Worm (Caenorhabditis elegans) whole organism, L1 larva: Measurements from ENCODE around the gene txt-3.

ENCODE experiments used
- aly-2 ChIP-seq: fragments of 150-350 bp; optimal IDR thresholded peaks from 2 replicates; lab custom pipeline; 2014; ENCODE audit warnings: missing biosample characterization, missing genetic modification characterization
- blmp-1 ChIP-seq: fragments of 150-350 bp; optimal IDR thresholded peaks from 2 replicates; lab custom pipeline; 2014; ENCODE audit warnings: missing biosample characterization, missing genetic modification characterization
- ces-1 ChIP-seq: fragments of 150-350 bp; optimal IDR thresholded peaks from 2 replicates; lab custom pipeline; 2014; ENCODE audit warnings: missing biosample characterization, missing genetic modification reagents, missing genetic modification characterization
- lin-13 ChIP-seq: fragments of 150-350 bp; optimal IDR thresholded peaks from 2 replicates; lab custom pipeline; 2014; ENCODE audit warnings: missing biosample characterization, missing genetic modification reagents, missing genetic modification characterization
- lir-3 ChIP-seq: sonication (generic microtip); optimal IDR thresholded peaks from 2 replicates; lab custom pipeline; 2016; ENCODE audit warnings: mild to moderate bottlenecking, missing genetic modification characterization, moderate library complexity, missing compliant biosample characterization; ENCODE audit not compliant: poor library complexity
- lsy-2 ChIP-seq, 2 experiments: fragments of 150-350 bp; optimal IDR thresholded peaks; 2 replicates each; lab custom pipeline; 2014; ENCODE audit warnings: missing biosample characterization in 2 of 2, missing genetic modification characterization in 2 of 2
- nhr-237 ChIP-seq: fragments of 150-350 bp; optimal IDR thresholded peaks from 2 replicates; lab custom pipeline; 2014; ENCODE audit warnings: missing biosample characterization, missing genetic modification characterization
- nhr-76 ChIP-seq: sonication (generic microtip); optimal IDR thresholded peaks from 2 replicates; lab custom pipeline; 2017; ENCODE audit warnings: missing biosample characterization, missing genetic modification characterization
- pqm-1 ChIP-seq: sonication (generic microtip); optimal IDR thresholded peaks from 3 replicates; lab custom pipeline; 2017; ENCODE audit warnings: missing biosample characterization, missing genetic modification characterization
- sup-37 ChIP-seq: fragments of 200-800 bp; sonication (Bioruptor generic); optimal IDR thresholded peaks from 2 replicates; lab custom pipeline; 2018; ENCODE audit warnings: mild to moderate bottlenecking, missing genetic modification characterization, missing compliant biosample characterization
- unc-62 ChIP-seq: fragments of 150-350 bp; optimal IDR thresholded peaks from 2 replicates; lab custom pipeline; 2014; ENCODE audit warnings: missing biosample characterization, missing genetic modification reagents, missing genetic modification characterization
- zag-1 ChIP-seq: fragments of 150-350 bp; optimal IDR thresholded peaks from 2 replicates; lab custom pipeline; 2014; ENCODE audit warnings: missing biosample characterization, missing genetic modification characterization

ce11 chrIV:5012241-5012640, 48.5 kb downstream of the txt-3 start, which contains the start of gene srm-1:
- TF ChIP-seq nhr-237: no peak
- no peak for TF ChIP-seq unc-62 (GFP tag; lab: Kevin White, UChicago)
- TF ChIP-seq blmp-1: no peak
- TF ChIP-seq zag-1 (tag; lab: Kevin White, UChicago): no peak
- no peak for TF ChIP-seq ces-1 (GFP tag; lab: Kevin White, UChicago)
- TF ChIP-seq lsy-2 (tag; optimal IDR thresholded peaks at IDR 0.05; lab: Kevin White, UChicago): no peak
- TF ChIP-seq nhr-76 (tag; lab: Kevin White, UChicago): no peak
- no peak for TF ChIP-seq pqm-1 (tag; lab: Kevin White, UChicago)
- no peak for TF ChIP-seq lin-13
- TF ChIP-seq lir-3: no peak
- TF ChIP-seq sup-37 (GFP tag; lab: Kevin White, UChicago): no peak
- TF ChIP-seq aly-2 (tag; lab: Kevin White, UChicago): no peak
